Worm (Caenorhabditis elegans) whole organism, L4/young adult: ENCODE data around the gene C05E11.6.

Experiments used
- W03F9.2 ChIP-seq: fragments of 150-350 bp; optimal IDR thresholded peaks from 2 replicates; lab custom pipeline; 2014; ENCODE audit warnings: missing biosample characterization, missing genetic modification characterization
- dao-5 ChIP-seq: sonication (generic microtip); optimal IDR thresholded peaks from 2 replicates; lab custom pipeline; 2016; ENCODE audit warnings: missing genotype, missing genetic modification characterization, moderate library complexity, missing compliant biosample characterization
- him-1 ChIP-seq: sonication (generic microtip); optimal IDR thresholded peaks from 2 replicates; lab custom pipeline; 2016; ENCODE audit warnings: missing genotype, missing genetic modification reagents, missing genetic modification characterization, missing compliant biosample characterization

C05E11.6 gene

DNA sequence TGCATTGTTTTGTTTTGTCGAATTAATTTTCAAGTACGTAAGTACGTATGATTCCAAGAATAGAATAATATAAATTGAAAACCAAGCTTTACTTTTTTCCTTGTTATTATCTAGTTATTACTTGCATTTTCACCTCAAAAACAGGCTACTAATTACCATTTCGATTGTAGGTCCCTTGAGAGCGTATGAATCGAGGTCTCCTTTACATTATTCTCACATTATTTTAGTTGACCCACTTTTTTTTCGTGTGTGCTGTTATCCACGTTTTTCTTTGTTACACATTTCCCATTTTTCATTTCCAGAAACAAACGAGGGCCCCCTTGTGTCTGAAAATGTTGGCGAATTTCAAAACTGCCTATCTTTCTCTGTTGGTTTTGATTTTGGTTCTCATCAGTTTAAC is at the start of gene C05E11.6:
Gene C05E11.6 (plus strand): TSS at position 301 of the 400 bp plus-strand sequence.
- TF ChIP-seq W03F9.2 (tag; lab: Kevin White, UChicago) (no peak), dao-5 (no peak), him-1 (tag; lab: Kevin White, UChicago) (no peak)

ce11 chrX:4513657-4514143 is 48.3 kb upstream of the C05E11.6 start, which contains the start of gene spr-3:
Gene spr-3, plus strand, starts transcription at chrX:4514093.
- TF ChIP-seq dao-5 (no peak), W03F9.2 (tag; lab: Kevin White, UChicago) (no peak), him-1 (tag; lab: Kevin White, UChicago) (no peak)

DNA sequence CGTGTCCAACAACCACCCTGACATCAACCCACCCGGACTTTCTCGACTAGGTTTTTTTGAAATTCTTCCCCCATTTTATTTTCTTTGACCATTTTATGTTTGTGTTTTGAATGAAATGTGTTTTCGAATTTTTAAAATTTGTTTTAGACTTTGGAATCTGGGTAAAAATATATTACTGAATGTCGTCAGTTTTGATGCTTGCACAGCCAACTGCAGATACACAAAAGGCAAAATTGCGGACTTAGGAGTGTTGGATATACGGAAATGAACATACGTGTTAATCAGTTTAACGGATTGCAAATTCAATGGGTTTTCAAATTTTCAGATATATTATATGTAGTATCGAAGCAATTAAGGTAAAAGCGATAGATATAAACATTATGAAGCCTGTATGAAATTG is 45.2 kb upstream of the C05E11.6 start:
- TF ChIP-seq dao-5 (no peak), W03F9.2 (tag; lab: Kevin White, UChicago) (no peak), him-1 (tag; lab: Kevin White, UChicago) (no peak)

DNA sequence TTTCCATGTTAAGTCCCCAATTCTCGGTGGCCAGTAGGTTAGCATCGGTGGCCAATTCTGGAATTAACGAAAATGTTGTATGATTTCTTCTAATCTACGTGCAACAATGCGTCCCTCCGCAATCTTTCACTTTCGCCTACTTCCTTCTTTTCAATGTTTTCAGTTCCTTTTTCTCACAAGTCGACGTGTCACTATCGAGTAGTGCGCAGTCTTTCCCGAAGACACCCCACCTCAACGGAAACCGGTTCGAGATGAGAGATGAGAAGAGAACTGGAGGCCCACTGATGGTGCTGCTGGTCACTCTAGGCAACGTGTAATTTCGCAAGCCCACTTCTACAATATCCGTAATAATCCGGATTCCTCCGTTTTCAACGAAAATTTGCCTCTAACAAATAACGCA is 42.0 kb upstream of the C05E11.6 start:
- TF ChIP-seq dao-5 (no peak), him-1 (tag; lab: Kevin White, UChicago) (no peak), W03F9.2 (tag; lab: Kevin White, UChicago) (no peak)

ce11 chrX:4521166-4521565 is 40.8 kb upstream of the C05E11.6 start:
- TF ChIP-seq dao-5 (no peak), him-1 (tag; lab: Kevin White, UChicago) (no peak), W03F9.2 (tag; lab: Kevin White, UChicago) (no peak)

- no peak for TF ChIP-seq him-1 (tag; lab: Kevin White, UChicago)
- no peak for TF ChIP-seq W03F9.2 (tag; lab: Kevin White, UChicago)
- no peak for TF ChIP-seq dao-5
Observed at ce11 chrX:4521837-4522816, 39.8 kb upstream of the C05E11.6 start, which contains the start of gene C07A12.7. Gene C07A12.7, minus strand, starts transcription at chrX:4522144.

- no peak for TF ChIP-seq W03F9.2 (tag; lab: Kevin White, UChicago)
- no peak for TF ChIP-seq him-1 (tag; lab: Kevin White, UChicago)
- no peak for TF ChIP-seq dao-5
Observed at ce11 chrX:4523315-4523714, 38.6 kb upstream of the C05E11.6 start.

ce11 chrX:4523887-4524350 is 38.0 kb upstream of the C05E11.6 start, which contains the start of gene pdi-2:
Gene pdi-2, plus strand, starts transcription at chrX:4524155.
- TF ChIP-seq him-1 (tag; lab: Kevin White, UChicago) (peak; percentile 43), dao-5 (no peak), W03F9.2 (tag; lab: Kevin White, UChicago) (no peak)

DNA sequence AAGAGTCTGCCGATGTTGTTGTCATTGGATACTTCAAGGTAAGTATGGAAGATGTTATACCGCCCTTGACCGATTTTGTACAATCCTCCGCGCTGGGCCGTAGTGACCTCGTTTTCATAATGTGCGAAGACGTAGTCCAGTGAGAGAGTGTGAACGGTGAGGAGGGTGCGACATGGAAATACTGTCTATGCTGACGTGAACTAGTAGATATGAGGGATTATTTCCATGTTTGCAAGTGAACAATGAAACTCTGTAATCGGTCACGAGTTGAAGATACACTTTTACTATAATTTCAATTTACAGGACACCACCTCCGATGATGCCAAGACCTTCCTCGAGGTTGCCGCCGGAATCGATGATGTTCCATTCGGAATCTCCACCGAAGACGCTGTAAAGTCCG is 37.1 kb upstream of the C05E11.6 start:
- TF ChIP-seq him-1 (tag; lab: Kevin White, UChicago) (no peak), dao-5 (no peak), W03F9.2 (tag; lab: Kevin White, UChicago) (no peak)

ce11 chrX:4526412-4526811 is 35.6 kb upstream of the C05E11.6 start:
- TF ChIP-seq W03F9.2 (tag; lab: Kevin White, UChicago) (no peak), him-1 (tag; lab: Kevin White, UChicago) (no peak), dao-5 (no peak)

DNA sequence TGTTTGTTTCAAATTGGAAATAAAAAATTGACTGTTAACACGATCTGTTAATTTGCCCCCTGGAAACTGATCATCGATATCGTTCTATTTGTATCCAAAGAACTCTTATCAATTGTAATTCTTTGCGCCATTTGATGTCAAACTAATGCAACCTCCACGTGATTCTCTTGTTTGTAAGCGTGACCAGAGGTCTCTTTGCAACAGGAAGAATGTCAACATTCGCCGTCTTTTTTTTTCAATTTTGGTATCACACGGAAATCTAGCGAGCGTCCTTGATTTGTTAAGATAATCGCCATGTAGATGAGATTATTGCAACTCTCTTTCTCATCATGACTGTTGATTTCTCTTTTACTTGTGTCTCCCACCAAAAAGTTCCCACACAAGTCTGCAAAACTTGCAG is 33.1 kb upstream of the C05E11.6 start:
- TF ChIP-seq him-1 (tag; lab: Kevin White, UChicago) (no peak), W03F9.2 (tag; lab: Kevin White, UChicago) (peak; percentile 1), dao-5 (no peak)

DNA sequence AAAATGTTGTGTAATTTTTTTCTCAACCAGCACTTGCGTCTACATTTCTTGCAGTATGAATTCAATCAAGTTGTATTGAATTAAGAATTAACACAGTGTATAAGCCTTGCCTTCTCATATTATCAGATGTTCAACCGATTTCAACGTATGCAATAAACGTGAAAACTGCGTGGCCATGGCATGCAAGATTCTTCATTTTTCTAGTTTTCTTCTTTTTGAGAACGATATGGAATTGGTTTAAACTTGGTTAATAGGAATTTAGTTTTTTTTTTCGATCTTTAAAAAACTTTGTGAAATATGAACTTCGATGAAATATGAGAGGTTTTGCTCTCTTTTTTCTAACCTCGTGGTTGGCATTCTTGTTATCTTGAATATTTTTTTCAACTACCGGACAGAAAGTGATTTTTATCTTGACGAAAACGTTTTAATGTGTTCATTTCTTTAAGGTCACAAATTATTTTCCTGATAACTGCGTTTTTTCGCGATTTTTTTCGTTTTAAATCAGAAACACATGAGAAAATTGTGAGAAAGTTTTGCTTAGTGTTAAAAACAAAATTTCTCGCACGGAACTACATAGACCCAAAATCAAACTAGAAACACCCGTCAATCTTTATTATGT is 31.4 kb upstream of the C05E11.6 start:
- TF ChIP-seq him-1 (tag; lab: Kevin White, UChicago) (no peak), dao-5 (no peak), W03F9.2 (tag; lab: Kevin White, UChicago) (no peak)

DNA sequence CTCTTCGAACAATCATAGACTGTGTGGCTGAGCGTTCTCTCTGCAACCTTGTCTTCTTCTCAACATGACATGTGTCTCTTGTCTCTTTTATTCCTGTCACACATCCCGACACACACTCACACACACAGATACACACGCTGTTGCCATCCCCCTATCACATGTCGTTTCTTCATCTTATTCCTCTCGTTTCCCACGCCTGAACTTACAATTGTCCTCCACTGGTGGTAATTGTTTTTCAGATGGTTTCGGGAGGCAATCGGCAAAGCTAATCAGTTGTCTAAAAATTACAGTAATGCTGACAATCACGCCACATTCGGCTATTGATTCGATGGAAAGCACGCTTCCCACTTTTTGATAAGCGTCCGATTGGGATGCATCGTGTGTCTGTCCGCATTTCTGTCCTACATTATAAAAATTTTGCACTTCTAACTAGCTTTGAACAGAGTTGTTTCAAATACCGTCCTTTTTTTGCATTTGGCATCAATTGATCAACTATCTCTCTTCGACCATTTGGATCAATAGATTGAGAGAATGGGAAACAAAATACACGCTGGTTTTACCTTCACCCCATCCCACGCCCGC is 29.7 kb upstream of the C05E11.6 start, which contains the start of gene nhr-35:
Gene nhr-35 (plus strand): TSS at position 532 of the 582 bp plus-strand sequence.
- TF ChIP-seq him-1 (tag; lab: Kevin White, UChicago) (no peak), W03F9.2 (tag; lab: Kevin White, UChicago) (no peak), dao-5 (no peak)
